Worm (Caenorhabditis elegans) whole organism, L4 larva: ENCODE data around the gene par-4.

Experiments
- F10B5.3 ChIP-seq: sonication (generic microtip); optimal IDR thresholded peaks from 2 replicates; lab custom pipeline; 2016; ENCODE audit warnings: mild to moderate bottlenecking, missing genetic modification characterization, missing compliant biosample characterization
- Y105C5A.15 ChIP-seq: fragments of 200-800 bp; sonication (Bioruptor generic); IDR thresholded peaks from 2 replicates; pipeline ENCODE4 v1.3.6; 2022; ENCODE audit warnings: missing genetic modification characterization, missing compliant biosample characterization
- Y75B8A.6 ChIP-seq: fragments of 200-800 bp; sonication (Bioruptor generic); IDR thresholded peaks from 2 replicates; pipeline ENCODE4 v1.3.6; 2022; ENCODE audit warnings: missing genetic modification reagents, missing genetic modification characterization, missing compliant biosample characterization
- ZK337.2 ChIP-seq: fragments of 200-800 bp; sonication (Bioruptor generic); IDR thresholded peaks from 2 replicates; pipeline ENCODE4 v1.3.6; 2022; ENCODE audit warnings: missing genetic modification reagents, missing genetic modification characterization, missing compliant biosample characterization
- attf-4 ChIP-seq: sonication (generic microtip); optimal IDR thresholded peaks from 3 replicates; lab custom pipeline; 2017; ENCODE audit warnings: missing biosample characterization, missing genetic modification characterization
- ceh-44 ChIP-seq: fragments of 200-800 bp; sonication (Bioruptor generic); IDR thresholded peaks from 2 replicates; pipeline ENCODE4 v1.3.6; 2022; ENCODE audit warnings: missing genetic modification reagents, missing genetic modification characterization, missing compliant biosample characterization
- ceh-62 ChIP-seq: sonication (generic microtip); optimal IDR thresholded peaks from 2 replicates; lab custom pipeline; 2017; ENCODE audit warnings: missing biosample characterization, missing genetic modification characterization
- daf-16 ChIP-seq, 3 experiments: sonication (generic microtip); optimal IDR thresholded peaks; 2 replicates each; lab custom pipeline; 2016 to 2017; ENCODE audit warnings: missing genetic modification characterization in 3 of 3, missing genetic modification reagents in 3 of 3, mild to moderate bottlenecking in 2 of 3, missing compliant biosample characterization in 2 of 3, missing biosample characterization in 1 of 3, moderate library complexity in 1 of 3
- daf-8 ChIP-seq: fragments of 200-800 bp; sonication (Bioruptor generic); IDR thresholded peaks from 2 replicates; pipeline ENCODE4 v1.3.6; 2022; ENCODE audit warnings: missing genetic modification characterization, missing compliant biosample characterization
- egl-43 ChIP-seq: fragments of 200-800 bp; sonication (Bioruptor generic); IDR thresholded peaks from 2 replicates; pipeline ENCODE4 v1.3.6; 2022; ENCODE audit warnings: missing genetic modification reagents, missing genetic modification characterization, missing compliant biosample characterization
- hlh-30 ChIP-seq: sonication (generic microtip); optimal IDR thresholded peaks from 2 replicates; lab custom pipeline; 2017; ENCODE audit warnings: antibody characterized with exemption, mild to moderate bottlenecking, missing genetic modification characterization, missing compliant biosample characterization; ENCODE audit not compliant: insufficient read depth
- lir-3 ChIP-seq: sonication (generic microtip); optimal IDR thresholded peaks from 2 replicates; lab custom pipeline; 2016; ENCODE audit warnings: mild to moderate bottlenecking, missing genetic modification characterization, missing compliant biosample characterization
- madf-9 ChIP-seq: fragments of 200-800 bp; sonication (Bioruptor generic); conservative IDR thresholded peaks from 2 replicates; pipeline ENCODE4 v1.3.6; 2022; ENCODE audit warnings: missing genetic modification reagents, missing genetic modification characterization, missing compliant biosample characterization
- mdl-1 ChIP-seq, 2 experiments: fragments of 150-350 bp in 1 of 2; sonication (generic microtip) in 1 of 2; optimal IDR thresholded peaks; 2 replicates each; lab custom pipeline; 2014 to 2017; ENCODE audit warnings: missing biosample characterization in 2 of 2, missing genetic modification characterization in 2 of 2
- nhr-102 ChIP-seq: sonication (generic microtip); optimal IDR thresholded peaks from 2 replicates; lab custom pipeline; 2016; ENCODE audit warnings: mild to moderate bottlenecking, missing genetic modification characterization, moderate library complexity, missing compliant biosample characterization
- nhr-28 ChIP-seq: fragments of 150-350 bp; optimal IDR thresholded peaks from 2 replicates; lab custom pipeline; 2014; ENCODE audit warnings: missing biosample characterization, missing genetic modification characterization
- nhr-76 ChIP-seq: fragments of 150-350 bp; optimal IDR thresholded peaks from 2 replicates; lab custom pipeline; 2014; ENCODE audit warnings: missing biosample characterization, missing genetic modification characterization
- php-3 ChIP-seq: fragments of 200-800 bp; sonication (Bioruptor generic); IDR thresholded peaks from 2 replicates; pipeline ENCODE4 v1.3.6; 2022; ENCODE audit warnings: missing genetic modification reagents, missing genetic modification characterization, missing compliant biosample characterization
- pqm-1 ChIP-seq: sonication (generic microtip); optimal IDR thresholded peaks from 2 replicates; lab custom pipeline; 2017; ENCODE audit warnings: missing biosample characterization, missing genetic modification characterization
- skn-1 ChIP-seq: fragments of 150-350 bp; optimal IDR thresholded peaks from 2 replicates; lab custom pipeline; 2014; ENCODE audit warnings: missing biosample characterization, missing genetic modification characterization
- snpc-1.2 ChIP-seq: fragments of 200-800 bp; sonication (Bioruptor generic); IDR thresholded peaks from 2 replicates; pipeline ENCODE4 v1.3.6; 2022; ENCODE audit warnings: missing genetic modification reagents, missing genetic modification characterization, missing compliant biosample characterization
- ztf-11 ChIP-seq: fragments of 150-350 bp; optimal IDR thresholded peaks from 2 replicates; lab custom pipeline; 2014; ENCODE audit warnings: missing biosample characterization, missing genetic modification characterization
- ztf-7 ChIP-seq: fragments of 150-350 bp; optimal IDR thresholded peaks from 2 replicates; lab custom pipeline; 2014; ENCODE audit warnings: missing biosample characterization, missing genetic modification characterization

par-4 gene

ce11 chrV:18142549-18142948 lies 44.1 kb downstream of the par-4 start, which contains the start of gene Y37H2A.13:
Y37H2A.13 (plus strand) TSS chrV:18142849.
- TF ChIP-seq hlh-30 (no peak), madf-9 (GFP tag; lab: Robert Waterston, UW) (no peak), ZK337.2 (GFP tag; lab: Robert Waterston, UW) (no peak), mdl-1 (tag; optimal IDR thresholded peaks at IDR 0.05; lab: Kevin White, UChicago) (no peak), lir-3 (tag; lab: Kevin White, UChicago) (no peak), Y105C5A.15 (GFP tag; lab: Robert Waterston, UW) (no peak), skn-1 (no peak), nhr-28 (tag; lab: Kevin White, UChicago) (no peak), daf-8 (GFP tag; lab: Robert Waterston, UW) (no peak), attf-4 (tag; lab: Kevin White, UChicago) (no peak), F10B5.3 (tag; lab: Kevin White, UChicago) (no peak), pqm-1 (tag; lab: Kevin White, UChicago) (no peak), nhr-102 (no peak)

ce11 chrV:18143445-18143844 lies 45.0 kb downstream of the par-4 start, which contains the start of gene Y37H2A.14:
Y37H2A.14 (plus strand) TSS chrV:18143745.
- TF ChIP-seq pqm-1 (tag; lab: Kevin White, UChicago) (peak; percentile 22), ceh-62 (no peak)

DNA sequence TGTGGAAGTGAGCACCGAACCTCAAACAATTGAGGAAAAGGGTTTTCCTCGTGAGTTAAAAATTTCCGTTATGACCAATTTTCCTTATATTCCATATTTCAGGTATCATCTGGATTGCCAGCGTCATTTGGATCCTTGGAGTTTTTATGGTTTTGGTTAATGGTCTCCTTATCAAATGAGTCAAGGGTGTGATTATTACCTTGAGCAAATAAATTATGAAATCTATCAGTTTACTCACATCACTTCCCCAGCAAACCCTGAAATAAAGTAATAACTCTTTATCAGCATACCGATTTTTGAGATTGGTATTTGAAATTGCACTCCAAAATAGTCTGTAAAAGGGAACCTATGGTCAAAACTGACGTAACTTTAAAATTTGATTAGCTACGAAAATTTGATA lies 46.0 kb downstream of the par-4 start:
- no peak for TF ChIP-seq ztf-11 (tag; lab: Kevin White, UChicago)
- peak; percentile 31 for TF ChIP-seq pqm-1 (tag; lab: Kevin White, UChicago)
- TF ChIP-seq lir-3 (tag; lab: Kevin White, UChicago): no peak
- TF ChIP-seq snpc-1.2: no peak
- TF ChIP-seq daf-16 (GFP tag; optimal IDR thresholded peaks at IDR 0.05; lab: Kevin White, UChicago): no peak
- TF ChIP-seq daf-16 (tag; optimal IDR thresholded peaks at IDR 0.05; lab: Kevin White, UChicago): peak; percentile 0
- TF ChIP-seq nhr-76 (tag; lab: Kevin White, UChicago): no peak
- TF ChIP-seq ztf-7: no peak
- TF ChIP-seq Y75B8A.6 (GFP tag; lab: Robert Waterston, UW): no peak
- peak; percentile 50; the same call in 1 of the 2 replicates for TF ChIP-seq php-3 (GFP tag; lab: Robert Waterston, UW)
- no peak for TF ChIP-seq F10B5.3 (tag; lab: Kevin White, UChicago)
- TF ChIP-seq, all 104 proteins: peak for 3

ce11 chrV:18146077-18146476 lies 47.6 kb downstream of the par-4 start, which contains the start of gene C14A6.3:
C14A6.3 (plus strand) TSS chrV:18146377.
- TF ChIP-seq egl-43 (GFP tag; lab: Robert Waterston, UW) (no peak), pqm-1 (tag; lab: Kevin White, UChicago) (peak; percentile 39), ceh-44 (GFP tag; lab: Robert Waterston, UW) (no peak)
